Fruit fly (Drosophila melanogaster) whole organism, embryonic: ENCODE data around the gene CG15880.

Source experiments
- ATbp ChIP-seq: fragments of 200-800 bp; sonication (Bioruptor generic); optimal IDR thresholded peaks from 2 replicates; lab custom pipeline; 2017; ENCODE audit warnings: missing biosample characterization, mild to moderate bottlenecking, missing genetic modification characterization, missing genetic modification reagents
- CG10366 ChIP-seq: fragments of 200-800 bp; sonication (Bioruptor generic); IDR thresholded peaks from 2 replicates; pipeline ENCODE4 v1.3.6; 2022; ENCODE audit warnings: missing biosample characterization, missing genetic modification characterization
- CG11560 ChIP-seq: fragments of 200-800 bp; sonication (Bioruptor generic); IDR thresholded peaks from 3 replicates; pipeline ENCODE4 v1.3.6; 2022; ENCODE audit warnings: missing biosample characterization, missing genetic modification characterization
- CG12299 ChIP-seq: fragments of 200-800 bp; sonication (Bioruptor generic); optimal IDR thresholded peaks from 2 replicates; lab custom pipeline; 2018; ENCODE audit warnings: missing biosample characterization, mild to moderate bottlenecking, missing genetic modification characterization
- CG13123 ChIP-seq: fragments of 200-800 bp; sonication (Bioruptor generic); optimal IDR thresholded peaks from 2 replicates; lab custom pipeline; 2016; ENCODE audit warnings: missing biosample characterization, missing genetic modification characterization
- CG14667 ChIP-seq: fragments of 200-800 bp; sonication (Bioruptor generic); IDR thresholded peaks from 2 replicates; pipeline ENCODE4 v1.3.6; 2022; ENCODE audit warnings: missing biosample characterization, missing genetic modification characterization
- CG15601 ChIP-seq: fragments of 200-800 bp; sonication (Bioruptor generic); optimal IDR thresholded peaks from 3 replicates; lab custom pipeline; 2019; ENCODE audit warnings: missing biosample characterization, mild to moderate bottlenecking, missing genetic modification characterization, moderate library complexity
- CG1603 ChIP-seq: fragments of 200-800 bp; sonication (Bioruptor generic); optimal IDR thresholded peaks from 2 replicates; lab custom pipeline; 2019; ENCODE audit warnings: missing biosample characterization, mild to moderate bottlenecking, missing genetic modification characterization, moderate library complexity
- CG17359 ChIP-seq: fragments of 200-800 bp; sonication (Bioruptor generic); optimal IDR thresholded peaks from 3 replicates; lab custom pipeline; 2018; ENCODE audit warnings: missing biosample characterization, mild to moderate bottlenecking, missing genetic modification characterization, moderate library complexity
- CG17568 ChIP-seq: fragments of 200-800 bp; sonication (Bioruptor generic); optimal IDR thresholded peaks from 2 replicates; lab custom pipeline; 2018; ENCODE audit warnings: missing biosample characterization, mild to moderate bottlenecking, missing genetic modification characterization, moderate library complexity
- CG17802 ChIP-seq: fragments of 200-800 bp; sonication (Bioruptor generic); optimal IDR thresholded peaks from 2 replicates; lab custom pipeline; 2018; ENCODE audit warnings: missing biosample characterization, mild to moderate bottlenecking, missing genetic modification characterization, moderate library complexity
- CG2712 ChIP-seq: fragments of 200-800 bp; optimal IDR thresholded peaks from 3 replicates; lab custom pipeline; 2019; ENCODE audit warnings: missing biosample characterization, mild to moderate bottlenecking, missing genetic modification characterization, moderate library complexity
- CG31365 ChIP-seq: fragments of 200-800 bp; sonication (Bioruptor generic); optimal IDR thresholded peaks from 2 replicates; lab custom pipeline; 2018; ENCODE audit warnings: missing biosample characterization, mild to moderate bottlenecking, missing genetic modification characterization
- CG32767 ChIP-seq: fragments of 200-800 bp; sonication (Bioruptor generic); IDR thresholded peaks from 2 replicates; pipeline ENCODE4 v1.3.6; 2022; ENCODE audit warnings: missing biosample characterization, missing genetic modification characterization
- CG34376 ChIP-seq: fragments of 200-800 bp; sonication (Bioruptor generic); optimal IDR thresholded peaks from 2 replicates; lab custom pipeline; 2018; ENCODE audit warnings: missing biosample characterization, mild to moderate bottlenecking, missing genetic modification characterization
- CG34422 ChIP-seq: fragments of 200-800 bp; sonication (Bioruptor generic); IDR thresholded peaks from 3 replicates; pipeline ENCODE4 v1.3.6; 2022; ENCODE audit warnings: missing biosample characterization, missing genetic modification characterization
- CG3838 ChIP-seq: fragments of 200-800 bp; sonication (Bioruptor generic); optimal IDR thresholded peaks from 3 replicates; lab custom pipeline; 2016; ENCODE audit warnings: missing biosample characterization, missing genetic modification characterization
- CG4424 ChIP-seq: fragments of 200-800 bp; sonication (Bioruptor generic); optimal IDR thresholded peaks from 3 replicates; lab custom pipeline; 2016; ENCODE audit warnings: missing biosample characterization, missing genetic modification characterization
- CG4820 ChIP-seq: fragments of 200-800 bp; sonication (Bioruptor generic); optimal IDR thresholded peaks from 3 replicates; lab custom pipeline; 2016; ENCODE audit warnings: missing biosample characterization, missing genetic modification characterization
- CG6272 ChIP-seq: fragments of 200-800 bp; sonication (Bioruptor generic); IDR thresholded peaks from 2 replicates; pipeline ENCODE4 v1.3.6; 2022; ENCODE audit warnings: missing biosample characterization, missing genetic modification characterization
- CG7928 ChIP-seq: fragments of 200-800 bp; sonication (Bioruptor generic); optimal IDR thresholded peaks from 2 replicates; lab custom pipeline; 2017; ENCODE audit warnings: missing biosample characterization, mild to moderate bottlenecking, missing genetic modification characterization
- Chrac-16 ChIP-seq: fragments of 200-800 bp; sonication (Bioruptor generic); optimal IDR thresholded peaks from 3 replicates; lab custom pipeline; 2016; ENCODE audit warnings: missing biosample characterization, missing genetic modification characterization
- CoRest ChIP-seq: fragments of 200-800 bp; sonication (Bioruptor generic); optimal IDR thresholded peaks from 3 replicates; lab custom pipeline; 2018; ENCODE audit warnings: missing biosample characterization, mild to moderate bottlenecking, missing genetic modification characterization, moderate library complexity
- Doc3 ChIP-seq: fragments of 200-800 bp; sonication (Bioruptor generic); IDR thresholded peaks from 3 replicates; pipeline ENCODE4 v1.3.6; 2022; ENCODE audit warnings: missing biosample characterization, missing genetic modification characterization; ENCODE audit not compliant: partially characterized antibody
- E2f1 ChIP-seq: fragments of 200-800 bp; sonication (Bioruptor generic); IDR thresholded peaks from 2 replicates; pipeline ENCODE4 v1.3.6; 2022; ENCODE audit warnings: missing biosample characterization, missing genetic modification characterization
- Eip74EF ChIP-seq, 2 experiments: fragments of 200-800 bp in 1 of 2; fragments of >200 bp in 1 of 2; sonication (Bioruptor generic) in 1 of 2; optimal IDR thresholded peaks; 2 replicates each; lab custom pipeline; 2017 to 2019; ENCODE audit warnings: missing biosample characterization in 2 of 2, missing genetic modification characterization in 2 of 2, mild to moderate bottlenecking in 1 of 2, moderate library complexity in 1 of 2
- Fer1 ChIP-seq: fragments of 200-800 bp; sonication (Bioruptor generic); optimal IDR thresholded peaks from 2 replicates; lab custom pipeline; 2017; ENCODE audit warnings: missing biosample characterization, mild to moderate bottlenecking, missing genetic modification characterization
- HLH54F ChIP-seq: fragments of 200-800 bp; sonication (Bioruptor generic); optimal IDR thresholded peaks from 3 replicates; lab custom pipeline; 2016; ENCODE audit warnings: missing biosample characterization, missing genetic modification characterization
- Hmr ChIP-seq: fragments of 200-800 bp; sonication (Bioruptor generic); optimal IDR thresholded peaks from 3 replicates; lab custom pipeline; 2017; ENCODE audit warnings: mild to moderate bottlenecking, missing biosample characterization, missing genetic modification reagents, missing genetic modification characterization
- Hmx ChIP-seq: fragments of 200-800 bp; sonication (Bioruptor generic); optimal IDR thresholded peaks from 2 replicates; lab custom pipeline; 2016; ENCODE audit warnings: missing biosample characterization, missing genetic modification characterization
- MESR4 ChIP-seq: fragments of 200-800 bp; sonication (Bioruptor generic); optimal IDR thresholded peaks from 2 replicates; lab custom pipeline; 2018; ENCODE audit warnings: missing biosample characterization, mild to moderate bottlenecking, missing genetic modification characterization, moderate library complexity
- NK7.1 ChIP-seq: fragments of 200-800 bp; sonication (Bioruptor generic); optimal IDR thresholded peaks from 3 replicates; lab custom pipeline; 2016; ENCODE audit warnings: missing biosample characterization, missing genetic modification characterization
- Xrp1 ChIP-seq: fragments of 200-800 bp; sonication (Bioruptor generic); IDR thresholded peaks from 2 replicates; pipeline ENCODE4 v1.3.6; 2022; ENCODE audit warnings: missing biosample characterization, missing genetic modification characterization
- ap ChIP-seq: fragments of 200-800 bp; sonication (Bioruptor generic); IDR thresholded peaks from 2 replicates; pipeline ENCODE4 v1.3.6; 2022; ENCODE audit warnings: missing biosample characterization, missing genetic modification characterization
- chif ChIP-seq, 2 experiments: fragments of 200-800 bp; sonication (Bioruptor generic); optimal IDR thresholded peaks; 3 replicates each; lab custom pipeline; 2016; ENCODE audit warnings: missing biosample characterization in 2 of 2, missing genetic modification characterization in 2 of 2
- grau ChIP-seq: fragments of 200-800 bp; optimal IDR thresholded peaks from 3 replicates; lab custom pipeline; 2019; ENCODE audit warnings: missing biosample characterization, mild to moderate bottlenecking, missing genetic modification characterization, moderate library complexity
- hkb ChIP-seq, 2 experiments: fragments of 200-800 bp in 1 of 2; fragments of >200 bp in 1 of 2; sonication (Bioruptor generic) in 1 of 2; IDR thresholded peaks in 1 of 2; optimal IDR thresholded peaks in 1 of 2; 2 replicates each; pipeline versions ENCODE4 v1.3.6 to Lab custom; 2017 to 2022; ENCODE audit warnings: missing biosample characterization in 1 of 2, missing genetic modification characterization in 1 of 2
- knrl ChIP-seq: fragments of 200-800 bp; sonication (Bioruptor generic); IDR thresholded peaks from 3 replicates; pipeline ENCODE4 v1.3.6; 2022; ENCODE audit warnings: missing biosample characterization, missing genetic modification characterization; ENCODE audit not compliant: partially characterized antibody
- lmd ChIP-seq: fragments of 200-800 bp; sonication (Bioruptor generic); IDR thresholded peaks from 2 replicates; pipeline ENCODE4 v1.3.6; 2022; ENCODE audit warnings: missing biosample characterization, missing genetic modification characterization
- lov ChIP-seq, 2 experiments: fragments of 200-800 bp in 1 of 2; fragments of >200 bp in 1 of 2; sonication (Bioruptor generic) in 1 of 2; IDR thresholded peaks in 1 of 2; optimal IDR thresholded peaks in 1 of 2; 2 replicates in 1 of 2; 3 replicates in 1 of 2; pipeline versions ENCODE4 v1.3.6 to Lab custom; 2017 to 2022; ENCODE audit warnings: missing biosample characterization in 1 of 2, missing genetic modification characterization in 1 of 2
- nau ChIP-seq: fragments of 200-800 bp; sonication (Bioruptor generic); optimal IDR thresholded peaks from 3 replicates; lab custom pipeline; 2017; ENCODE audit warnings: missing biosample characterization, mild to moderate bottlenecking, missing genetic modification characterization, missing genetic modification reagents
- pfk ChIP-seq: fragments of 200-800 bp; sonication (Bioruptor generic); optimal IDR thresholded peaks from 2 replicates; lab custom pipeline; 2018; ENCODE audit warnings: missing biosample characterization, mild to moderate bottlenecking, missing genetic modification characterization, moderate library complexity
- psq ChIP-seq: fragments of 200-800 bp; sonication (Bioruptor generic); optimal IDR thresholded peaks from 2 replicates; lab custom pipeline; 2017; ENCODE audit warnings: missing biosample characterization, missing genetic modification characterization
- repo ChIP-seq: fragments of 200-800 bp; sonication (Bioruptor generic); optimal IDR thresholded peaks from 2 replicates; lab custom pipeline; 2016; ENCODE audit warnings: missing biosample characterization, missing genetic modification characterization
- rib ChIP-seq: fragments of 200-800 bp; sonication (Bioruptor generic); IDR thresholded peaks from 2 replicates; pipeline ENCODE4 v1.3.6; 2022; ENCODE audit warnings: missing biosample characterization, missing genetic modification characterization
- salm ChIP-seq: fragments of 200-800 bp; sonication (Bioruptor generic); optimal IDR thresholded peaks from 2 replicates; lab custom pipeline; 2018; ENCODE audit warnings: missing biosample characterization, mild to moderate bottlenecking, missing genetic modification characterization
- sim ChIP-seq: fragments of 200-800 bp; sonication (Bioruptor generic); IDR thresholded peaks from 2 replicates; pipeline ENCODE4 v1.3.6; 2022; ENCODE audit warnings: missing biosample characterization, missing genetic modification characterization
- slbo ChIP-seq: fragments of 200-800 bp; sonication (Bioruptor generic); IDR thresholded peaks from 2 replicates; pipeline ENCODE4 v1.3.6; 2022; ENCODE audit warnings: missing biosample characterization, missing genetic modification characterization

CG15880 gene

dm6 chr2L:821242-821985 is 3.7 kb upstream of the CG15880 start, which contains the start of gene CG3662 (continued):
- TF ChIP-seq CG17568 (no peak), CG4820 (GFP tag; lab: Kevin White, UChicago) (no peak), CG15601 (tag; lab: Kevin White, UChicago) (peak; percentile 47), CG13123 (GFP tag; lab: Kevin White, UChicago) (no peak), CG12299 (tag; lab: Kevin White, UChicago) (peak; percentile 29), pfk (GFP tag; lab: Kevin White, UChicago) (no peak), NK7.1 (no peak), Xrp1 (GFP tag; lab: Robert Waterston, UW) (no peak), Eip74EF (GFP tag; optimal IDR thresholded peaks at IDR 0.05; lab: Kevin White, UChicago) (no peak), MESR4 (GFP tag; lab: Kevin White, UChicago) (peak; percentile 97), CG6272 (GFP tag; lab: Robert Waterston, UW) (no peak), CG4424 (GFP tag; lab: Kevin White, UChicago) (no peak), CG34376 (GFP tag; lab: Kevin White, UChicago) (peak; percentile 46), psq (no peak), grau (tag; lab: Kevin White, UChicago) (peak; percentile 19), CG11560 (tag; lab: Robert Waterston, UW) (no peak), Chrac-16 (GFP tag; lab: Kevin White, UChicago) (no peak), rib (GFP tag; lab: Robert Waterston, UW) (no peak), Hmx (GFP tag; lab: Kevin White, UChicago) (no peak), salm (no peak), CG10366 (GFP tag; lab: Robert Waterston, UW) (no peak), hkb (optimal IDR thresholded peaks at IDR 0.05; lab: Kevin White, UChicago) (no peak), hkb (GFP tag; IDR thresholded peaks at IDR 0.05; lab: Robert Waterston, UW) (no peak; the same call in 1 of the 2 replicates), CoRest (peak; percentile 39), slbo (GFP tag; lab: Robert Waterston, UW) (no peak), chif (GFP tag; optimal IDR thresholded peaks at IDR 0.05; lab: Kevin White, UChicago) (no peak), CG1603 (peak; percentile 81), lov (optimal IDR thresholded peaks at IDR 0.05; lab: Kevin White, UChicago) (no peak), lov (GFP tag; IDR thresholded peaks at IDR 0.05; lab: Robert Waterston, UW) (no peak), CG17802 (tag; lab: Kevin White, UChicago) (no peak), Fer1 (peak; percentile 33), ATbp (GFP tag; lab: Kevin White, UChicago) (no peak), Doc3 (GFP tag; lab: Robert Waterston, UW) (no peak), knrl (GFP tag; lab: Robert Waterston, UW) (peak; percentile 40; the same call in 1 of the 3 replicates), CG7928 (GFP tag; lab: Kevin White, UChicago) (no peak), HLH54F (no peak), nau (no peak), CG32767 (GFP tag; lab: Robert Waterston, UW) (0 out of 2 replicates have a peak, but pooled peaks have one; percentile 32), CG17359 (tag; lab: Kevin White, UChicago) (no peak), CG34422 (GFP tag; lab: Robert Waterston, UW) (peak; percentile 43; the same call in 1 of the 3 replicates), lmd (GFP tag; lab: Robert Waterston, UW) (no peak), ap (no peak), sim (GFP tag; lab: Robert Waterston, UW) (no peak), CG14667 (no peak), repo (GFP tag; lab: Kevin White, UChicago) (no peak), CG2712 (peak; percentile 29), CG3838 (no peak), E2f1 (no peak), Hmr (GFP tag; lab: Kevin White, UChicago) (peak; percentile 47), CG31365 (no peak)
